Worm (Caenorhabditis elegans) whole organism, midembryonic: ENCODE measurements around the gene W02B12.13.

Experiments
- T22C8.4 ChIP-seq: fragments of 200-800 bp; sonication (Bioruptor generic); IDR thresholded peaks from 2 replicates; pipeline ENCODE4 v1.3.6; 2022; ENCODE audit warnings: missing genetic modification characterization, missing compliant biosample characterization
- klf-2 ChIP-seq: fragments of 200-800 bp; sonication (Bioruptor generic); conservative IDR thresholded peaks from 2 replicates; pipeline ENCODE4 v1.3.6; 2022; ENCODE audit warnings: missing genetic modification reagents, missing genetic modification characterization, missing compliant biosample characterization
- med-1 ChIP-seq: sonication (generic microtip); optimal IDR thresholded peaks from 2 replicates; lab custom pipeline; 2017; ENCODE audit warnings: missing genetic modification characterization, mild to moderate bottlenecking, missing compliant biosample characterization, antibody characterized with exemption, missing genetic modification reagents; ENCODE audit not compliant: insufficient read depth

DNA sequence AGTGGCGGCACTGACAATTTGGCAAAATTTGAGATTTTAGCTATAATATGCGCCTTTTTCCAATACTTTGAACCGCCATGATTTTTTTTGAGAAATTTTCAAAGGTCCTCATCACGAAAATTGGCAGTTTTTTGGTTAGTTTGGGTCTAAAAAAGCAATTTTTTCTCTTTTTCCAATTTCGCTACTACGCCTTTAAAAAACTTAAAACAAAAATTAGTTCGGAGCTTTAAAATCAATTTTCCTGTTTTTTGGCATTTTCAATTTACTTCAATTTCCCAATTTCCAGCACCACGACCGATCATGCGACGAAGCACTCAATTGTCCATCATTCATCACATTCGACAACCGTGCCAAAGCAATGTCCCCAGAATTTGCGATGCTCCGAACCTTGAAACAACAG, 52.3 kb downstream of the W02B12.13 start, which contains the start of gene B0334.5:
- TF ChIP-seq T22C8.4 (GFP tag; lab: Robert Waterston, UW), result no peak
- TF ChIP-seq klf-2 (GFP tag; lab: Robert Waterston, UW), result no peak
- no peak for TF ChIP-seq med-1 (GFP tag; lab: Kevin White, UChicago)
